Worm (Caenorhabditis elegans) whole organism, L3 larva: ENCODE measurements around the gene tbx-11.

Experiments used
- aly-2 ChIP-seq: fragments of 150-350 bp; optimal IDR thresholded peaks from 2 replicates; lab custom pipeline; 2014; ENCODE audit warnings: missing biosample characterization, missing genetic modification characterization
- elt-3 ChIP-seq, 3 experiments: fragments of 150-350 bp in 1 of 3; sonication (generic microtip) in 2 of 3; optimal IDR thresholded peaks; 2 replicates in 2 of 3; 4 replicates in 1 of 3; lab custom pipeline; 2014 to 2017; ENCODE audit warnings: missing biosample characterization in 3 of 3, missing genetic modification characterization in 3 of 3
- ztf-4 ChIP-seq: fragments of 150-350 bp; optimal IDR thresholded peaks from 2 replicates; lab custom pipeline; 2014; ENCODE audit warnings: missing biosample characterization, missing genetic modification characterization

DNA sequence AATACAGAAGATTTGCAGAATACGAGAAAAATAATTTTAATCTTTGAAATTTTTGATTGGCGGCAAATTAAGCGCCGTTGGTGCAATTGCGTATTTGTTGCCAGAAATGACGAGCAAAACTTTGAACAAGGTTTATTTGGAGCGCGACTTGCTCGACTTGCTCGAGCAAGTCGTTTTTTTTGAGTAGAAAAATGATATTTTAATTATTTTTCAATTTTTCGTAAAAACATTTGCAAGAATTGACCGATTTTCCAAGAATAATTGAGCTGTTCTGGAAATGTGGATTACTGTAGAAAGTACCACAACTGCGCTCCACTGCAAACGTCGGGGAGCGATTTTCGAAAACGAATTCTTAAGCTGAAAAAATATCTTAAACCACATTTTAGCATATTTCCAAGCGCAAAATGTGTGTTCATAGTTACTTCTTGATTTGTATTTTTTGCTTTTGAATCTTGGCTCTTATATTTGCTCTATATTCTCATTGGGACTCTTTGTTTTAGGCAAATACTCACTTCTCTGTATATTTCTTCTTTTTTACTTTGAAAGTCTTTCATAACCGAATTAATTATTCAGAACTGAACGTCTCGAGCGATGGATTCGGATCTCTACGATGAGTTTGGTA, 37.7 kb downstream of the tbx-11 start, which contains the start of the genes gcna-1 and eftu-2:
- no peak for TF ChIP-seq elt-3 (tag; optimal IDR thresholded peaks at IDR 0.05; lab: Kevin White, UChicago)
- no peak for TF ChIP-seq ztf-4 (tag; lab: Kevin White, UChicago)
- TF ChIP-seq aly-2 (tag; lab: Kevin White, UChicago): no peak
